Worm (Caenorhabditis elegans): Measurements from ENCODE around the gene sdz-32.

- TF ChIP-seq F39B2.1 (GFP tag; IDR thresholded peaks at IDR 0.05) (no peak), sea-2 (GFP tag; IDR thresholded peaks at IDR 0.05) (no peak), lin-40 (tag; optimal IDR thresholded peaks at IDR 0.05) (no peak), dox-1 (GFP tag; IDR thresholded peaks at IDR 0.05) (no peak), unc-62 (GFP tag; optimal IDR thresholded peaks at IDR 0.05) (no peak), pha-4 (tag; optimal IDR thresholded peaks at IDR 0.05) (no peak), chd-7 (tag; optimal IDR thresholded peaks at IDR 0.05) (no peak)
Measured at ce11 chrII:3440641-3440926, 33.3 kb upstream of the sdz-32 start, which contains the start of gene C16C8.17.
